Worm (Caenorhabditis elegans): ENCODE results near the gene ins-34.

ins-34 gene

ce11 chrIV:14070185-14070991 is 36.0 kb upstream of the ins-34 start:
- TF ChIP-seq lin-13 (tag; optimal IDR thresholded peaks at IDR 0.05) (no peak), ham-2 (GFP tag; optimal IDR thresholded peaks at IDR 0.05) (peak; percentile 80), zip-8 (tag; optimal IDR thresholded peaks at IDR 0.05) (peak; percentile 25), elt-1 (tag; optimal IDR thresholded peaks at IDR 0.05; ENCODE audit: borderline replicate concordance, insufficient read depth) (peak; percentile 45)

- peak; percentile 68 for TF ChIP-seq ces-1 (GFP tag; optimal IDR thresholded peaks at IDR 0.05)
- peak; percentile 31 for TF ChIP-seq hlh-1 (tag; optimal IDR thresholded peaks at IDR 0.05)
- TF ChIP-seq nhr-237 (tag; optimal IDR thresholded peaks at IDR 0.05), result peak; percentile 66
- TF ChIP-seq lsy-2 (tag; optimal IDR thresholded peaks at IDR 0.05), result peak; percentile 82
- no peak for TF ChIP-seq nhr-28 (tag; optimal IDR thresholded peaks at IDR 0.05)
- TF ChIP-seq ceh-39 (tag; optimal IDR thresholded peaks at IDR 0.05), result peak; percentile 79
- TF ChIP-seq nhr-2 (tag; optimal IDR thresholded peaks at IDR 0.05), result no peak
- TF ChIP-seq lin-13 (tag; optimal IDR thresholded peaks at IDR 0.05), result peak; percentile 91
- peak; percentile 95 for TF ChIP-seq pha-4 (tag; optimal IDR thresholded peaks at IDR 0.05)
- TF ChIP-seq elt-3 (tag; optimal IDR thresholded peaks at IDR 0.05), result no peak
- TF ChIP-seq mep-1 (tag; optimal IDR thresholded peaks at IDR 0.05), result peak; percentile 86
- TF ChIP-seq ztf-11 (tag; optimal IDR thresholded peaks at IDR 0.05), result no peak
Observed at ce11 chrIV:14070992-14071289, 35.4 kb upstream of the ins-34 start.

- TF ChIP-seq bed-3 (GFP tag; optimal IDR thresholded peaks at IDR 0.05) (no peak), lin-32 (GFP tag; optimal IDR thresholded peaks at IDR 0.05) (peak; percentile 19)
Observed at ce11 chrIV:14071466-14071865, 34.9 kb upstream of the ins-34 start, which contains the start of gene ccar-1. Gene ccar-1 (plus strand): TSS chrIV:14071548.

- TF ChIP-seq drap-1 (GFP tag; optimal IDR thresholded peaks at IDR 0.05), result no peak
- no peak for TF ChIP-seq ceh-43 (GFP tag; optimal IDR thresholded peaks at IDR 0.05)
- no peak for TF ChIP-seq ceh-83 (GFP tag; optimal IDR thresholded peaks at IDR 0.05)
- TF ChIP-seq unc-62 (GFP tag; optimal IDR thresholded peaks at IDR 0.05), result no peak
- TF ChIP-seq mep-1 (tag; optimal IDR thresholded peaks at IDR 0.05), result no peak
- TF ChIP-seq M03D4.4 (tag; optimal IDR thresholded peaks at IDR 0.05), result no peak
- no peak for TF ChIP-seq nhr-76 (tag; optimal IDR thresholded peaks at IDR 0.05)
- no peak for TF ChIP-seq hlh-1 (tag; optimal IDR thresholded peaks at IDR 0.05)
Observed at ce11 chrIV:14072011-14072649, 34.2 kb upstream of the ins-34 start.

- TF ChIP-seq nhr-237 (tag; optimal IDR thresholded peaks at IDR 0.05) (no peak), drap-1 (GFP tag; optimal IDR thresholded peaks at IDR 0.05) (no peak), tbx-8 (GFP tag; optimal IDR thresholded peaks at IDR 0.05) (no peak), bed-3 (GFP tag; optimal IDR thresholded peaks at IDR 0.05) (no peak), lsy-2 (tag; optimal IDR thresholded peaks at IDR 0.05) (no peak), unc-120 (tag; optimal IDR thresholded peaks at IDR 0.05; ENCODE audit: poor library complexity, severe bottlenecking) (no peak), flh-1 (GFP tag; optimal IDR thresholded peaks at IDR 0.05) (no peak), ces-1 (GFP tag; optimal IDR thresholded peaks at IDR 0.05) (no peak), lin-32 (GFP tag; optimal IDR thresholded peaks at IDR 0.05) (no peak), elt-1 (tag; optimal IDR thresholded peaks at IDR 0.05; ENCODE audit: borderline replicate concordance, insufficient read depth) (no peak), sem-2 (GFP tag; optimal IDR thresholded peaks at IDR 0.05) (no peak), ceh-83 (GFP tag; optimal IDR thresholded peaks at IDR 0.05) (no peak), zip-8 (tag; optimal IDR thresholded peaks at IDR 0.05) (no peak)
Observed at ce11 chrIV:14074456-14074855, 31.9 kb upstream of the ins-34 start.

- TF ChIP-seq mls-2 (tag; optimal IDR thresholded peaks at IDR 0.05) (no peak), nhr-28 (tag; optimal IDR thresholded peaks at IDR 0.05) (no peak), zip-8 (tag; optimal IDR thresholded peaks at IDR 0.05) (peak; percentile 22), snpc-4 (tag; optimal IDR thresholded peaks at IDR 0.05) (no peak), ztf-11 (tag; optimal IDR thresholded peaks at IDR 0.05) (no peak), ceh-43 (GFP tag; optimal IDR thresholded peaks at IDR 0.05) (no peak), drap-1 (GFP tag; optimal IDR thresholded peaks at IDR 0.05) (no peak)
Observed at ce11 chrIV:14077135-14077534, 29.2 kb upstream of the ins-34 start, which contains the start of gene cfp-1. Gene cfp-1 (plus strand): TSS chrIV:14077435.

Data from whole organism, mixed stage, embryonic.